Worm (Caenorhabditis elegans): ENCODE results near the gene nspd-4.

DNA sequence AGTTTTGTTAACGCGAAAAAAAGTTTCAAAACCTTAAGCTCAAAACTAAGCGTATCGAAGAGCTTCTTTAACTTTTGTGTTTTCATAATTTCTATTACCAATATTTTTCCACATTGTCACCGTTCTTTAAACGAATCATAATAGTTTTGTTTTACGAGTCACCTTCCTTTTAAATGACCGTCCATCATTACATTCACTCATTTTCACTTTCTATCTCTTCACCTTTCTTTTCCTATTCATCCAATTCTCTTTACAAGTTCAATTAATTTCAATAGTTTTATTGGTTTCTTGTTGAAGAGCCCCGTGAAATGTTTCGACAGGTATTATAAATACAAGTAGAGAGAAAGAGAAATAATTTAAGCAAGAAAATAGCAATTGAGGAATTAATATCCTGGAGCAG is 29.4 kb downstream of the nspd-4 start:
- no peak for TF ChIP-seq zag-1 (tag; optimal IDR thresholded peaks at IDR 0.05)
- TF ChIP-seq fos-1 (tag; optimal IDR thresholded peaks at IDR 0.05): no peak
- TF ChIP-seq ztf-11 (tag; optimal IDR thresholded peaks at IDR 0.05): no peak
- TF ChIP-seq nhr-11 (tag; optimal IDR thresholded peaks at IDR 0.05): no peak
- no peak for TF ChIP-seq egl-27 (tag; optimal IDR thresholded peaks at IDR 0.05)
- TF ChIP-seq nhr-76 (tag; optimal IDR thresholded peaks at IDR 0.05): no peak
- TF ChIP-seq unc-130 (tag; optimal IDR thresholded peaks at IDR 0.05): no peak
- no peak for TF ChIP-seq dsc-1 (tag; optimal IDR thresholded peaks at IDR 0.05)
